Fruit fly (Drosophila melanogaster) whole organism, pupa: ENCODE data around the gene Snoo.

Experiments used
- CG10348 ChIP-seq: fragments of 200-800 bp; sonication (Bioruptor generic); IDR thresholded peaks from 2 replicates; pipeline ENCODE4 v1.3.6; 2022; ENCODE audit warnings: missing biosample characterization, missing genetic modification characterization
- CG12605 ChIP-seq: fragments of 200-800 bp; sonication (Bioruptor generic); IDR thresholded peaks from 2 replicates; pipeline ENCODE4 v1.3.6; 2022; ENCODE audit warnings: missing biosample characterization, missing genetic modification characterization
- CG15710 ChIP-seq: fragments of 200-800 bp; sonication (Bioruptor generic); optimal IDR thresholded peaks from 2 replicates; lab custom pipeline; 2018; ENCODE audit warnings: missing biosample characterization, mild to moderate bottlenecking, missing genetic modification characterization, moderate library complexity
- CG17806 ChIP-seq: fragments of 200-800 bp; sonication (Bioruptor generic); optimal IDR thresholded peaks from 2 replicates; lab custom pipeline; 2018; ENCODE audit warnings: missing biosample characterization, mild to moderate bottlenecking, missing genetic modification characterization, moderate library complexity
- CG32121 ChIP-seq: fragments of 200-800 bp; sonication (Bioruptor generic); IDR thresholded peaks from 2 replicates; pipeline ENCODE4 v1.3.6; 2022; ENCODE audit warnings: missing biosample characterization, missing genetic modification characterization
- CG34367 ChIP-seq: fragments of 200-800 bp; sonication (Bioruptor generic); optimal IDR thresholded peaks from 2 replicates; lab custom pipeline; 2018; ENCODE audit warnings: missing biosample characterization, mild to moderate bottlenecking, missing genetic modification characterization
- CG8301 ChIP-seq: fragments of 200-800 bp; sonication (Bioruptor generic); optimal IDR thresholded peaks from 2 replicates; lab custom pipeline; 2018; ENCODE audit warnings: missing biosample characterization, mild to moderate bottlenecking, missing genetic modification characterization
- D1 ChIP-seq: fragments of 200-800 bp; sonication (Bioruptor generic); optimal IDR thresholded peaks from 2 replicates; lab custom pipeline; 2018; ENCODE audit warnings: missing biosample characterization, mild to moderate bottlenecking, missing genetic modification characterization, moderate library complexity
- EcR ChIP-seq: fragments of 200-800 bp; sonication (Bioruptor generic); optimal IDR thresholded peaks from 3 replicates; lab custom pipeline; 2019; ENCODE audit warnings: missing biosample characterization, missing genetic modification characterization, mild to moderate bottlenecking, moderate library complexity, missing genetic modification reagents

DNA sequence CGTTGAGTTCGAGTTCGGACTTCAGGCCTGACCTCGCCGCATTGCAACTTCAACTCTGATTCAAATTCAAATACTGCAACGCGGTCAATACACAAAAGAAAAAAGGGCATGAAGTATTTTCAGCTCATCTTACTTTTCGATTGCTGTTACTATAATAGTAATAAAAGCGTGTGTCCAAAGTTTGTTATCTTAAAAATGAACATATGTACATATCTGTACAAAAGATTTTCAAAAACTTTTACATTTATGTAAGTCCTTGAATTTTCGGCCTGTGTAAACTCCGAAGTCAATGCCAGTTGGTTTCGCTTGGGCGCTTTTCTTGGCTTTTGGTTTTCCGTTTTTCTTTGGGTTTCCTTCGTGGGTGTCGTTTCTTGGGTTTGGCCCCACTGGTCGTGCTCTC lies 65.2 kb downstream of the Snoo start:
- TF ChIP-seq D1 (no peak), CG32121 (peak; percentile 50; the same call in 1 of the 2 replicates), CG10348 (GFP tag; lab: Robert Waterston, UW) (peak; percentile 52; the same call in 1 of the 2 replicates), CG15710 (peak; percentile 2), CG34367 (no peak), CG8301 (tag; lab: Kevin White, UChicago) (peak; percentile 25), EcR (GFP tag; lab: Kevin White, UChicago) (no peak), CG12605 (GFP tag; lab: Robert Waterston, UW) (no peak), CG17806 (tag; lab: Kevin White, UChicago) (no peak)
